Worm (Caenorhabditis elegans) whole organism, L3 larva: ENCODE data around the gene F33C8.2.

Experiments used
- R02D3.7 ChIP-seq: fragments of 150-350 bp; optimal IDR thresholded peaks from 2 replicates; lab custom pipeline; 2014; ENCODE audit warnings: missing biosample characterization, missing genetic modification characterization
- ZK546.5 ChIP-seq: sonication (generic microtip); optimal IDR thresholded peaks from 2 replicates; lab custom pipeline; 2017; ENCODE audit warnings: missing biosample characterization, missing genetic modification characterization
- aly-2 ChIP-seq: fragments of 150-350 bp; optimal IDR thresholded peaks from 2 replicates; lab custom pipeline; 2014; ENCODE audit warnings: missing biosample characterization, missing genetic modification characterization
- ama-1 ChIP-seq: fragments of 150-350 bp; optimal IDR thresholded peaks from 2 replicates; lab custom pipeline; 2018
- ceh-16 ChIP-seq: sonication (generic microtip); optimal IDR thresholded peaks from 2 replicates; lab custom pipeline; 2017; ENCODE audit warnings: missing biosample characterization, missing genetic modification characterization
- ceh-28 ChIP-seq: fragments of 150-350 bp; optimal IDR thresholded peaks from 2 replicates; lab custom pipeline; 2014; ENCODE audit warnings: missing biosample characterization, missing genetic modification reagents, missing genetic modification characterization
- ceh-82 ChIP-seq: fragments of 150-350 bp; optimal IDR thresholded peaks from 2 replicates; lab custom pipeline; 2014; ENCODE audit warnings: missing biosample characterization, missing genetic modification characterization
- ceh-9 ChIP-seq: sonication (generic microtip); optimal IDR thresholded peaks from 2 replicates; lab custom pipeline; 2018; ENCODE audit warnings: missing biosample characterization, missing genetic modification characterization
- daf-12 ChIP-seq: fragments of 150-350 bp; optimal IDR thresholded peaks from 2 replicates; lab custom pipeline; 2014; ENCODE audit warnings: missing biosample characterization, missing genetic modification reagents, missing genetic modification characterization
- egl-27 ChIP-seq: sonication (generic microtip); optimal IDR thresholded peaks from 4 replicates; lab custom pipeline; 2017; ENCODE audit warnings: missing biosample characterization, missing genetic modification reagents, missing genetic modification characterization
- egl-5 ChIP-seq: fragments of 150-350 bp; optimal IDR thresholded peaks from 2 replicates; lab custom pipeline; 2017; ENCODE audit warnings: missing biosample characterization, missing genetic modification reagents, missing genetic modification characterization, inconsistent platforms
- elt-1 ChIP-seq: fragments of 150-350 bp; optimal IDR thresholded peaks from 2 replicates; lab custom pipeline; 2014; ENCODE audit warnings: missing biosample characterization, missing genetic modification characterization
- elt-2 ChIP-seq: sonication (generic microtip); optimal IDR thresholded peaks from 2 replicates; lab custom pipeline; 2016; ENCODE audit warnings: missing genetic modification reagents, mild to moderate bottlenecking, missing genetic modification characterization, missing compliant biosample characterization
- elt-3 ChIP-seq, 3 experiments: fragments of 150-350 bp in 1 of 3; sonication (generic microtip) in 2 of 3; optimal IDR thresholded peaks; 2 replicates in 2 of 3; 4 replicates in 1 of 3; lab custom pipeline; 2014 to 2017; ENCODE audit warnings: missing biosample characterization in 3 of 3, missing genetic modification characterization in 3 of 3
- eor-1 ChIP-seq, 2 experiments: fragments of 150-350 bp; optimal IDR thresholded peaks; 2 replicates each; lab custom pipeline; 2014 to 2018; ENCODE audit warnings: missing biosample characterization in 2 of 2, missing genetic modification characterization in 2 of 2
- fkh-10 ChIP-seq: sonication (generic microtip); optimal IDR thresholded peaks from 2 replicates; lab custom pipeline; 2017; ENCODE audit warnings: missing biosample characterization, missing genetic modification reagents, missing genetic modification characterization
- fkh-2 ChIP-seq: fragments of 150-350 bp; optimal IDR thresholded peaks from 2 replicates; lab custom pipeline; 2014; ENCODE audit warnings: missing biosample characterization, missing genetic modification reagents, missing genetic modification characterization
- fos-1 ChIP-seq: fragments of 150-350 bp; optimal IDR thresholded peaks from 2 replicates; lab custom pipeline; 2014; ENCODE audit warnings: missing biosample characterization, missing genetic modification characterization
- hmg-11 ChIP-seq: sonication (generic microtip); optimal IDR thresholded peaks from 2 replicates; lab custom pipeline; 2016; ENCODE audit warnings: missing genetic modification characterization, missing compliant biosample characterization
- jun-1 ChIP-seq: fragments of 150-350 bp; optimal IDR thresholded peaks from 2 replicates; lab custom pipeline; 2014; ENCODE audit warnings: missing biosample characterization, missing genetic modification reagents, missing genetic modification characterization
- lin-15B ChIP-seq: fragments of 150-350 bp; optimal IDR thresholded peaks from 2 replicates; lab custom pipeline; 2014; ENCODE audit warnings: missing biosample characterization, missing genetic modification characterization
- lin-39 ChIP-seq: fragments of 150-350 bp; optimal IDR thresholded peaks from 2 replicates; lab custom pipeline; 2018; ENCODE audit warnings: missing biosample characterization, missing genetic modification reagents, missing genetic modification characterization
- lsy-12 ChIP-seq: sonication (generic microtip); optimal IDR thresholded peaks from 2 replicates; lab custom pipeline; 2016; ENCODE audit warnings: mild to moderate bottlenecking, missing genetic modification characterization, missing compliant biosample characterization
- mdl-1 ChIP-seq: fragments of 150-350 bp; optimal IDR thresholded peaks from 2 replicates; lab custom pipeline; 2014; ENCODE audit warnings: missing biosample characterization, missing genetic modification characterization
- mml-1 ChIP-seq: fragments of 150-350 bp; sonication (generic microtip); optimal IDR thresholded peaks from 3 replicates; lab custom pipeline; 2014; ENCODE audit warnings: missing biosample characterization, missing genetic modification characterization
- nfya-1 ChIP-seq: sonication (generic microtip); optimal IDR thresholded peaks from 2 replicates; lab custom pipeline; 2017; ENCODE audit warnings: missing genetic modification characterization, mild to moderate bottlenecking, missing compliant biosample characterization, antibody characterized with exemption, moderate library complexity; ENCODE audit not compliant: insufficient read depth
- nhr-11 ChIP-seq: fragments of 150-350 bp; optimal IDR thresholded peaks from 2 replicates; lab custom pipeline; 2014; ENCODE audit warnings: missing biosample characterization, missing genetic modification characterization
- nhr-12 ChIP-seq: fragments of 150-350 bp; optimal IDR thresholded peaks from 2 replicates; lab custom pipeline; 2014; ENCODE audit warnings: missing biosample characterization, missing genetic modification characterization
- nhr-23 ChIP-seq: fragments of 150-350 bp; optimal IDR thresholded peaks from 2 replicates; lab custom pipeline; 2014; ENCODE audit warnings: missing biosample characterization, missing genetic modification reagents, missing genetic modification characterization
- nhr-237 ChIP-seq: fragments of 150-350 bp; optimal IDR thresholded peaks from 2 replicates; lab custom pipeline; 2014; ENCODE audit warnings: missing biosample characterization, missing genetic modification characterization
- nhr-25 ChIP-seq: sonication (generic microtip); optimal IDR thresholded peaks from 2 replicates; lab custom pipeline; 2017; ENCODE audit warnings: missing biosample characterization, missing genetic modification characterization
- nhr-28 ChIP-seq: fragments of 150-350 bp; optimal IDR thresholded peaks from 2 replicates; lab custom pipeline; 2014; ENCODE audit warnings: missing biosample characterization, missing genetic modification characterization
- nhr-43 ChIP-seq: sonication (generic microtip); optimal IDR thresholded peaks from 2 replicates; lab custom pipeline; 2016; ENCODE audit warnings: mild to moderate bottlenecking, missing genetic modification characterization, missing compliant biosample characterization; ENCODE audit not compliant: poor library complexity, severe bottlenecking
- nhr-67 ChIP-seq: fragments of 150-350 bp; optimal IDR thresholded peaks from 2 replicates; lab custom pipeline; 2014; ENCODE audit warnings: missing biosample characterization, missing genetic modification characterization
- nhr-76 ChIP-seq: fragments of 150-350 bp; sonication (generic microtip); optimal IDR thresholded peaks from 5 replicates; lab custom pipeline; 2014; ENCODE audit warnings: missing biosample characterization, missing genetic modification characterization
- nhr-77 ChIP-seq: fragments of 150-350 bp; optimal IDR thresholded peaks from 2 replicates; lab custom pipeline; 2014; ENCODE audit warnings: missing biosample characterization, missing genetic modification characterization
- pha-4 ChIP-seq: fragments of 150-350 bp; optimal IDR thresholded peaks from 2 replicates; lab custom pipeline; 2014; ENCODE audit warnings: missing biosample characterization, missing genetic modification reagents, missing genetic modification characterization
- pqm-1 ChIP-seq: fragments of 150-350 bp; optimal IDR thresholded peaks from 2 replicates; lab custom pipeline; 2017; ENCODE audit warnings: missing biosample characterization, missing genetic modification characterization, inconsistent platforms
- sea-2 ChIP-seq: fragments of 150-350 bp; sonication (generic microtip); optimal IDR thresholded peaks from 4 replicates; lab custom pipeline; 2014; ENCODE audit warnings: missing biosample characterization, missing genetic modification reagents, missing genetic modification characterization
- skn-1 ChIP-seq: fragments of 150-350 bp; optimal IDR thresholded peaks from 2 replicates; lab custom pipeline; 2014; ENCODE audit warnings: missing biosample characterization, missing genetic modification characterization
- snpc-4 ChIP-seq: fragments of 150-350 bp; optimal IDR thresholded peaks from 2 replicates; lab custom pipeline; 2014; ENCODE audit warnings: missing biosample characterization, missing genetic modification characterization
- tbx-2 ChIP-seq: sonication (generic microtip); optimal IDR thresholded peaks from 2 replicates; lab custom pipeline; 2016; ENCODE audit warnings: mild to moderate bottlenecking, missing genetic modification characterization, missing compliant biosample characterization
- unc-39 ChIP-seq: sonication (generic microtip); optimal IDR thresholded peaks from 4 replicates; lab custom pipeline; 2017; ENCODE audit warnings: missing biosample characterization, missing genetic modification characterization
- unc-62 ChIP-seq: fragments of 150-350 bp; sonication (generic microtip); optimal IDR thresholded peaks from 4 replicates; lab custom pipeline; 2014; ENCODE audit warnings: missing biosample characterization, missing genetic modification reagents, missing genetic modification characterization
- zag-1 ChIP-seq: fragments of 150-350 bp; optimal IDR thresholded peaks from 2 replicates; lab custom pipeline; 2014; ENCODE audit warnings: missing biosample characterization, missing genetic modification characterization
- ztf-11 ChIP-seq: fragments of 150-350 bp; optimal IDR thresholded peaks from 2 replicates; lab custom pipeline; 2014; ENCODE audit warnings: missing biosample characterization, missing genetic modification characterization
- ztf-4 ChIP-seq: fragments of 150-350 bp; optimal IDR thresholded peaks from 2 replicates; lab custom pipeline; 2014; ENCODE audit warnings: missing biosample characterization, missing genetic modification characterization

Gene F33C8.2

DNA sequence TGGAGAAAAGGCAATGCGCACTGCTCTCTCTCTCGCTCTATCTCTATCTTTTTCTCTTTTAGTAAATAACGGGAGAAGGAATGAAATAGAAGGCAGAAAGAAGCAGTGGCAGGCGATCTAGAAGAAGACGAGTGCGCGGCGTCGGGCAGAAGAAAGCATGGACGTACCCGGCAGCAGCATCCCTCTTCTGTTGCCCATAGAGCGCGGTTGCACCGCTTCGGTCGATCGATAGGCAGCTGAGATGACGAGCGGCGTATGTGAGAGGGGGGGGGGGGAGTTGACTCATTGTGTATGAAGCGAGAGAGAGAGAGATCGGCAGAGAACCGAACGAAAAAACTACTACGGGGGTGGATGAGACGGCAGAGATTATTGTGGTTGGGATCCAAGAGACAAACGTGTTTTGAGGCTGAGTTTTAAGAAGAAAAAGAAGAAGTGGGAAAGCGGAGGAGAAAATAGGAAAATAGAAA, 13.0 kb upstream of the F33C8.2 start:
- peak; percentile 86 for TF ChIP-seq tbx-2 (tag; lab: Kevin White, UChicago)
- peak; percentile 96 for TF ChIP-seq nhr-25 (tag; lab: Kevin White, UChicago)
- TF ChIP-seq unc-39 (tag; lab: Kevin White, UChicago), result no peak
- no peak for TF ChIP-seq nhr-76 (tag; lab: Kevin White, UChicago)
- no peak for TF ChIP-seq eor-1 (tag; optimal IDR thresholded peaks at IDR 0.05; lab: Kevin White, UChicago)
- TF ChIP-seq nhr-237 (tag; lab: Kevin White, UChicago), result no peak
- peak; percentile 95 for TF ChIP-seq nfya-1 (tag; lab: Kevin White, UChicago)
- TF ChIP-seq ZK546.5 (tag; lab: Kevin White, UChicago), result peak; percentile 28
- TF ChIP-seq aly-2 (tag; lab: Kevin White, UChicago), result no peak
- peak; percentile 88 for TF ChIP-seq pha-4 (tag; lab: Kevin White, UChicago)
- peak; percentile 91 for TF ChIP-seq lin-15B (tag; lab: Kevin White, UChicago)
- TF ChIP-seq ceh-82, result peak; percentile 50
- TF ChIP-seq lin-39 (tag; lab: Kevin White, UChicago), result peak; percentile 95
- no peak for TF ChIP-seq ztf-11
- peak; percentile 72 for TF ChIP-seq nhr-23
- no peak for TF ChIP-seq nhr-28 (tag; lab: Kevin White, UChicago)
- TF ChIP-seq egl-5 (tag; lab: Kevin White, UChicago), result no peak
- peak; percentile 96 for TF ChIP-seq ceh-28 (tag; lab: Kevin White, UChicago)
- TF ChIP-seq egl-27 (tag; lab: Kevin White, UChicago), result peak; percentile 84
- peak; percentile 61 for TF ChIP-seq elt-2 (tag; lab: Kevin White, UChicago)
- TF ChIP-seq nhr-12 (tag; lab: Kevin White, UChicago), result no peak
- no peak for TF ChIP-seq zag-1 (tag; lab: Kevin White, UChicago)
- no peak for TF ChIP-seq ama-1
- peak; percentile 79 for TF ChIP-seq nhr-43
- peak; percentile 85 for TF ChIP-seq nhr-11 (tag; lab: Kevin White, UChicago)
- peak; percentile 61 for TF ChIP-seq elt-1 (tag; lab: Kevin White, UChicago)
- TF ChIP-seq skn-1 (tag; lab: Kevin White, UChicago), result peak; percentile 61
- no peak for TF ChIP-seq mml-1 (tag; lab: Kevin White, UChicago)
- TF ChIP-seq R02D3.7 (tag; lab: Kevin White, UChicago), result peak; percentile 53
- TF ChIP-seq lsy-12, result peak; percentile 89
- TF ChIP-seq jun-1 (tag; lab: Kevin White, UChicago), result peak; percentile 91
- TF ChIP-seq hmg-11 (tag; lab: Kevin White, UChicago), result peak; percentile 86
- TF ChIP-seq snpc-4 (tag; lab: Kevin White, UChicago), result peak; percentile 90
- peak in 1 of 3 experiments; percentile 80 for TF ChIP-seq elt-3 (tag; optimal IDR thresholded peaks at IDR 0.05; lab: Kevin White, UChicago)
- peak; percentile 83 for TF ChIP-seq fos-1
- TF ChIP-seq pqm-1 (tag; lab: Kevin White, UChicago), result peak; percentile 9
- no peak for TF ChIP-seq nhr-67 (tag; lab: Kevin White, UChicago)
- peak; percentile 99 for TF ChIP-seq fkh-10 (GFP tag; lab: Kevin White, UChicago)
- TF ChIP-seq fkh-2 (tag; lab: Kevin White, UChicago), result no peak
- peak; percentile 21 for TF ChIP-seq ztf-4 (tag; lab: Kevin White, UChicago)
- TF ChIP-seq unc-62, result peak; percentile 88
- TF ChIP-seq ceh-16 (tag; lab: Kevin White, UChicago), result no peak
- no peak for TF ChIP-seq ceh-9 (tag; lab: Kevin White, UChicago)
- peak; percentile 30 for TF ChIP-seq nhr-77
- TF ChIP-seq sea-2 (GFP tag; lab: Kevin White, UChicago), result peak; percentile 33
- TF ChIP-seq mdl-1 (tag; lab: Kevin White, UChicago), result peak; percentile 72
- TF ChIP-seq daf-12 (tag; lab: Kevin White, UChicago), result no peak
- TF ChIP-seq, all 47 proteins: peak for 30
